Worm (Caenorhabditis elegans) whole organism, midembryonic: ENCODE results near the gene Y38A10A.2.

Experiments used
- cog-1 ChIP-seq: sonication (generic microtip); optimal IDR thresholded peaks from 2 replicates; lab custom pipeline; 2016; ENCODE audit warnings: missing genetic modification characterization, missing compliant biosample characterization
- flt-1 ChIP-seq: fragments of 200-800 bp; sonication (Bioruptor generic); IDR thresholded peaks from 2 replicates; pipeline ENCODE4 v1.3.6; 2022; ENCODE audit warnings: missing genetic modification characterization, missing compliant biosample characterization
- ref-1 ChIP-seq: fragments of 200-800 bp; sonication (Bioruptor generic); conservative IDR thresholded peaks from 2 replicates; pipeline ENCODE4 v1.3.6; 2022; ENCODE audit warnings: missing genetic modification reagents, missing genetic modification characterization, missing compliant biosample characterization
- ztf-23 ChIP-seq: fragments of 200-800 bp; sonication (Bioruptor generic); IDR thresholded peaks from 2 replicates; pipeline ENCODE4 v1.3.6; 2022; ENCODE audit warnings: missing genetic modification reagents, missing genetic modification characterization, missing compliant biosample characterization

ce11 chrV:6034714-6035113 is 28.5 kb downstream of the Y38A10A.2 start, which contains the start of gene dhs-17:
- TF ChIP-seq flt-1, result no peak
- TF ChIP-seq ztf-23 (GFP tag; lab: Robert Waterston, UW), result no peak
- TF ChIP-seq ref-1 (GFP tag; lab: Robert Waterston, UW), result no peak
- TF ChIP-seq cog-1, result no peak
